Fruit fly (Drosophila melanogaster): Measurements from ENCODE around the gene rha.

The rha gene

DNA sequence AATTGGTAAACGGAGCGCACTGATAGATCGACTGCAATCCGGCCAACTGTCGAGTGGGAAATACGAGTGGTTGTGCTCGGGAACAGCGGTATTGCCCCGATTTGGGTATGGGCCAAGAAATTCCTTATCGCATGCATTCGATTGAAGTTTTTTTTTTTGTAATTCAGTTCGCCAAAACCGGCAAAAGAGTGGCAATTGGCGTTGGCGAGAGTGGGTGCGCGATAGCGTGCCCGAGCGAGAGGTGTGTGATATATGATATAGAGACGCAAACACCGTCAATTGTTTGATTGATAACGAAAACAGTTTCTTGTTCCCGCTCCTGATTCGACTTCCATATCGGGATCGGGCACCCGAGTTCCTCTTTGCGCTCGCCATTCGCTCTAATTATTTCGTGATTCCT, 26.3 kb upstream of the rha start, which contains the start of gene CG31087 (continued):
- TF ChIP-seq sd (tag; optimal IDR thresholded peaks at IDR 0.05) (peak; percentile 2), sens (GFP tag) (peak; percentile 67), gsb (GFP tag; IDR thresholded peaks at IDR 0.05) (no peak), sug (tag; optimal IDR thresholded peaks at IDR 0.05) (peak; percentile 15), sna (GFP tag; IDR thresholded peaks at IDR 0.05; ENCODE audit: partially characterized antibody) (no peak)

DNA sequence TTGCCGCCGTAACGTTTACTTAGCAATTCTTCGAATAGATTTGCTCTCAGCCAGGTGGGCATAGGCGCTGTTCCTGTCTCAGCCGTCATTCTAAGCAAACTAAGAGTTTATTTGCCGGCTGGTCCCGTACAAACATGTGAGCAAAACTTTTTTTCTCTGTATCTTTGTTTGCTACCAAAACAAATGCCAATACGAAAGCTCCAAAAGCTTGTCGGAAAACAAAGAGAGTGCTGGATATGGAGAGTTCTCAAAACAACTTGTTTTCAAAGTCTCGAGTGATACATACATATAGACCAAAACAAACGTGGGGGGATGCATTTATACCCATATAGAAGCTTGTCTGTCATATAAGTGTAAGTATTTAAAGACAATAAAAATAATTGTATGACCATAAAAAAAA, 24.0 kb upstream of the rha start, which contains the start of gene CG10559:
CG10559 (minus strand) TSS at position 101 of the 400 bp plus-strand sequence.
- TF ChIP-seq CG8290 (GFP tag; optimal IDR thresholded peaks at IDR 0.05), result no peak
- peak in 1 of 2 experiments; percentile 13 for TF ChIP-seq CG8290 (tag; optimal IDR thresholded peaks at IDR 0.05)
- no peak for TF ChIP-seq peb (GFP tag; IDR thresholded peaks at IDR 0.05)
- 0 out of 4 replicates have a peak, but pooled peaks have one; percentile 24 for TF ChIP-seq chinmo (GFP tag; IDR thresholded peaks at IDR 0.05; ENCODE audit: partially characterized antibody)
- TF ChIP-seq PHDP (tag; optimal IDR thresholded peaks at IDR 0.05), result peak; percentile 1
- no peak for TF ChIP-seq ato (GFP tag; IDR thresholded peaks at IDR 0.05; ENCODE audit: partially characterized antibody)
- no peak for TF ChIP-seq Lim3 (GFP tag; IDR thresholded peaks at IDR 0.05)
- peak; percentile 18 for TF ChIP-seq sens (GFP tag)
- TF ChIP-seq CG18262 (tag; optimal IDR thresholded peaks at IDR 0.05), result no peak
- TF ChIP-seq Med (GFP tag), result peak; percentile 42
- peak; percentile 44 for TF ChIP-seq CG3163 (GFP tag; optimal IDR thresholded peaks at IDR 0.05)
- peak in 1 of 2 experiments; percentile 18 for TF ChIP-seq Trl (optimal IDR thresholded peaks at IDR 0.05)
- TF ChIP-seq Trl (GFP tag; optimal IDR thresholded peaks at IDR 0.05), result no peak
- TF ChIP-seq Lpt (GFP tag; optimal IDR thresholded peaks at IDR 0.05), result no peak
- TF ChIP-seq Chrac-16 (GFP tag; optimal IDR thresholded peaks at IDR 0.05), result no peak

DNA sequence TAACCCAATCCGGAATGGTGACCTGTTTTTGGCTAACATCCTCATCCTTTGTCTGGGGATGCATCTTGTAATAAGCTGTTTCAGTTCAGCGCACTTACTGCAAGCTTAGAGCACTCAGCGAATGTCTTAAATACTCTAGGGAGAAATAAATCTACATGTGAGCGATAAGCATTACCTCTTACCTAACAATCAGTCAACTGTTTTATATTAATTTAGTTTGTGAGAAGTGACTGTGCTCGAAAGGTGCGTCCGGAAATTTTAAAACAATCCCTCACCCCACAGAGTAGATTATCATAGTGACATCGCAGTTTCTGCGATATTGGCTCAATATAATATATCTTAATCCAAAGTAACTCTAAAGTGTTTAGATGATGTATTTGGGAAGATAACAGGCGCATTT, 22.0 kb upstream of the rha start, which contains the start of gene CG10553:
CG10553 (minus strand) TSS at position 101 of the 400 bp plus-strand sequence.
- no peak for TF ChIP-seq Side (GFP tag; optimal IDR thresholded peaks at IDR 0.05)
- TF ChIP-seq sens (GFP tag), result no peak
- TF ChIP-seq Ssrp (tag; optimal IDR thresholded peaks at IDR 0.05), result no peak
- TF ChIP-seq danr (GFP tag; IDR thresholded peaks at IDR 0.05), result no peak
- TF ChIP-seq CG6854 (GFP tag; optimal IDR thresholded peaks at IDR 0.05), result no peak
- no peak for TF ChIP-seq CG16815 (GFP tag; optimal IDR thresholded peaks at IDR 0.05)
- no peak for TF ChIP-seq cg (GFP tag; optimal IDR thresholded peaks at IDR 0.05)
- no peak for TF ChIP-seq vfl (GFP tag; optimal IDR thresholded peaks at IDR 0.05)
- TF ChIP-seq tx (GFP tag; optimal IDR thresholded peaks at IDR 0.05), result no peak
- TF ChIP-seq wek (GFP tag; optimal IDR thresholded peaks at IDR 0.05), result no peak
- TF ChIP-seq CG6683 (GFP tag; optimal IDR thresholded peaks at IDR 0.05), result no peak
- TF ChIP-seq Hmr (GFP tag; optimal IDR thresholded peaks at IDR 0.05), result no peak
- no peak for TF ChIP-seq fru (optimal IDR thresholded peaks at IDR 0.05)
- TF ChIP-seq Ptx1 (GFP tag; IDR thresholded peaks at IDR 0.05), result no peak
- no peak for TF ChIP-seq CG30403 (GFP tag; optimal IDR thresholded peaks at IDR 0.05)
- TF ChIP-seq maf-S (GFP tag; optimal IDR thresholded peaks at IDR 0.05), result no peak
- TF ChIP-seq CG17802 (tag; optimal IDR thresholded peaks at IDR 0.05), result no peak
- no peak for TF ChIP-seq da (GFP tag; optimal IDR thresholded peaks at IDR 0.05)
- no peak for TF ChIP-seq sim (GFP tag; IDR thresholded peaks at IDR 0.05)
- no peak for TF ChIP-seq CG4820 (GFP tag; optimal IDR thresholded peaks at IDR 0.05)
